Worm (Caenorhabditis elegans) whole organism, early embryonic: ENCODE results near the gene Y116A8C.38.

ENCODE experiments used
- B0310.2 ChIP-seq: sonication (generic microtip); optimal IDR thresholded peaks from 2 replicates; lab custom pipeline; 2016; ENCODE audit warnings: mild to moderate bottlenecking, missing genetic modification characterization, missing compliant biosample characterization
- F13C5.2 ChIP-seq: sonication (generic microtip); optimal IDR thresholded peaks from 2 replicates; lab custom pipeline; 2017; ENCODE audit warnings: mild to moderate bottlenecking, missing genetic modification characterization, inconsistent platforms, missing compliant biosample characterization
- aly-1 ChIP-seq: sonication (generic microtip); optimal IDR thresholded peaks from 2 replicates; lab custom pipeline; 2016; ENCODE audit warnings: missing genetic modification characterization, missing compliant biosample characterization
- ama-1 ChIP-seq: fragments of 150-350 bp; optimal IDR thresholded peaks from 2 replicates; lab custom pipeline; 2014
- ceh-13 ChIP-seq: fragments of 200-800 bp; sonication (Bioruptor generic); optimal IDR thresholded peaks from 2 replicates; lab custom pipeline; 2018; ENCODE audit warnings: mild to moderate bottlenecking, missing genetic modification characterization, missing compliant biosample characterization
- ceh-36 ChIP-seq: sonication (generic microtip); optimal IDR thresholded peaks from 2 replicates; lab custom pipeline; 2016; ENCODE audit warnings: missing genetic modification characterization, inconsistent platforms, missing compliant biosample characterization
- ets-7 ChIP-seq: sonication (generic microtip); optimal IDR thresholded peaks from 2 replicates; lab custom pipeline; 2016; ENCODE audit warnings: missing genotype, missing genetic modification characterization, missing compliant biosample characterization
- flt-1 ChIP-seq: fragments of 200-800 bp; sonication (Bioruptor generic); IDR thresholded peaks from 2 replicates; pipeline ENCODE4 v1.3.6; 2022; ENCODE audit warnings: missing genetic modification characterization, missing compliant biosample characterization
- hmbx-1 ChIP-seq: sonication (generic microtip); optimal IDR thresholded peaks from 2 replicates; lab custom pipeline; 2016; ENCODE audit warnings: mild to moderate bottlenecking, missing genetic modification characterization, missing compliant biosample characterization
- hmg-4 ChIP-seq: fragments of 200-800 bp; sonication (Bioruptor generic); optimal IDR thresholded peaks from 2 replicates; lab custom pipeline; 2018; ENCODE audit warnings: mild to moderate bottlenecking, missing genetic modification characterization, missing compliant biosample characterization
- hnd-1 ChIP-seq: sonication (generic microtip); optimal IDR thresholded peaks from 2 replicates; lab custom pipeline; 2016; ENCODE audit warnings: missing genetic modification characterization, missing compliant biosample characterization
- pes-1 ChIP-seq: fragments of 200-800 bp; sonication (Bioruptor generic); IDR thresholded peaks from 2 replicates; pipeline ENCODE4 v1.3.6; 2022; ENCODE audit warnings: missing genetic modification reagents, missing genetic modification characterization, missing compliant biosample characterization
- scrt-1 ChIP-seq: fragments of 200-800 bp; sonication (Bioruptor generic); IDR thresholded peaks from 2 replicates; pipeline ENCODE4 v1.3.6; 2022; ENCODE audit warnings: missing genetic modification characterization, missing compliant biosample characterization
- sea-1 ChIP-seq: fragments of 200-800 bp; sonication (Bioruptor generic); conservative IDR thresholded peaks from 2 replicates; pipeline ENCODE4 v1.3.6; 2022; ENCODE audit warnings: missing genetic modification characterization, missing compliant biosample characterization
- tbx-11 ChIP-seq: fragments of 200-800 bp; sonication (Bioruptor generic); IDR thresholded peaks from 2 replicates; pipeline ENCODE4 v1.3.6; 2022; ENCODE audit warnings: missing genetic modification characterization, missing compliant biosample characterization
- tbx-37 ChIP-seq: fragments of 200-800 bp; sonication (Bioruptor generic); conservative IDR thresholded peaks from 2 replicates; pipeline ENCODE4 v1.3.6; 2022; ENCODE audit warnings: missing genetic modification reagents, missing genetic modification characterization, missing compliant biosample characterization
- tra-4 ChIP-seq: sonication (generic microtip); optimal IDR thresholded peaks from 2 replicates; lab custom pipeline; 2017; ENCODE audit warnings: missing genetic modification characterization, missing compliant biosample characterization

Gene Y116A8C.38

ce11 chrIV:17131035-17131595, at the start of gene Y116A8C.38, which contains the start of gene Y116A8C.37:
TSS of gene Y116A8C.38 (plus strand) at chrIV:17131545.
TSS of gene Y116A8C.37 (minus strand) at chrIV:17131135.
- no peak for TF ChIP-seq ets-7 (tag; lab: Kevin White, UChicago)
- no peak for TF ChIP-seq B0310.2
- TF ChIP-seq flt-1 (GFP tag; lab: Robert Waterston, UW) = no peak

- TF ChIP-seq aly-1 (tag; lab: Kevin White, UChicago) (no peak), tra-4 (tag; lab: Kevin White, UChicago) (no peak), tbx-37 (GFP tag; lab: Robert Waterston, UW) (no peak), ceh-13 (no peak), tbx-11 (GFP tag; lab: Robert Waterston, UW) (no peak), hmg-4 (GFP tag; lab: Kevin White, UChicago) (no peak), ets-7 (tag; lab: Kevin White, UChicago) (no peak), scrt-1 (GFP tag; lab: Robert Waterston, UW) (no peak)
Measured at ce11 chrIV:17084317-17084716, 47.0 kb upstream of the Y116A8C.38 start.

ce11 chrIV:17084839-17085238, 46.5 kb upstream of the Y116A8C.38 start:
- TF ChIP-seq hnd-1 (tag; lab: Kevin White, UChicago) (no peak), flt-1 (GFP tag; lab: Robert Waterston, UW) (no peak), ama-1 (lab: Kevin White, UChicago) (no peak), tbx-37 (GFP tag; lab: Robert Waterston, UW) (no peak), tra-4 (tag; lab: Kevin White, UChicago) (no peak), ceh-13 (no peak), hmbx-1 (tag; lab: Kevin White, UChicago) (no peak), aly-1 (tag; lab: Kevin White, UChicago) (no peak), scrt-1 (GFP tag; lab: Robert Waterston, UW) (no peak)

- peak; percentile 79 for TF ChIP-seq sea-1 (GFP tag; lab: Robert Waterston, UW)
- TF ChIP-seq ama-1 (lab: Kevin White, UChicago) = no peak
- TF ChIP-seq tbx-37 (GFP tag; lab: Robert Waterston, UW) = peak; percentile 71
- TF ChIP-seq aly-1 (tag; lab: Kevin White, UChicago) = no peak
- peak; percentile 61 for TF ChIP-seq ceh-36 (tag; lab: Kevin White, UChicago)
- TF ChIP-seq hnd-1 (tag; lab: Kevin White, UChicago) = peak; percentile 73
- TF ChIP-seq hmg-4 (GFP tag; lab: Kevin White, UChicago) = peak; percentile 87
- peak; percentile 75 for TF ChIP-seq tbx-11 (GFP tag; lab: Robert Waterston, UW)
- peak; percentile 16 for TF ChIP-seq ets-7 (tag; lab: Kevin White, UChicago)
- peak; percentile 90 for TF ChIP-seq hmbx-1 (tag; lab: Kevin White, UChicago)
- TF ChIP-seq pes-1 = peak; percentile 88
- peak; percentile 86 for TF ChIP-seq B0310.2
- TF ChIP-seq ceh-13 = peak; percentile 88
- peak; percentile 84 for TF ChIP-seq F13C5.2
- TF ChIP-seq tra-4 (tag; lab: Kevin White, UChicago) = peak; percentile 63
- TF ChIP-seq scrt-1 (GFP tag; lab: Robert Waterston, UW) = peak; percentile 72
- 0 out of 2 replicates have a peak, but pooled peaks have one; percentile 49 for TF ChIP-seq flt-1 (GFP tag; lab: Robert Waterston, UW)
Measured at ce11 chrIV:17087384-17088099, 43.8 kb upstream of the Y116A8C.38 start, which contains the start of the genes snx-13 and snr-1. TSS of gene snx-13 (minus strand) at chrIV:17087438. TSS of gene snr-1 (plus strand) at chrIV:17088049.

- TF ChIP-seq hmg-4 (GFP tag; lab: Kevin White, UChicago) = no peak
- peak; percentile 64 for TF ChIP-seq ama-1 (lab: Kevin White, UChicago)
Measured at ce11 chrIV:17088849-17089248, 42.5 kb upstream of the Y116A8C.38 start, which contains the start of gene Y116A8C.43. TSS of gene Y116A8C.43 (plus strand) at chrIV:17088851.

- TF ChIP-seq scrt-1 (GFP tag; lab: Robert Waterston, UW) (no peak), hmbx-1 (tag; lab: Kevin White, UChicago) (no peak), F13C5.2 (no peak), ama-1 (lab: Kevin White, UChicago) (no peak), ceh-13 (no peak), aly-1 (tag; lab: Kevin White, UChicago) (no peak), tbx-37 (GFP tag; lab: Robert Waterston, UW) (no peak), hnd-1 (tag; lab: Kevin White, UChicago) (no peak), sea-1 (GFP tag; lab: Robert Waterston, UW) (no peak)
Measured at ce11 chrIV:17093701-17094100, 37.6 kb upstream of the Y116A8C.38 start, which contains the start of gene Y116A8C.29. TSS of gene Y116A8C.29 (plus strand) at chrIV:17094028.

ce11 chrIV:17096168-17096567, 35.2 kb upstream of the Y116A8C.38 start, which contains the start of gene Y116A8C.27:
TSS of gene Y116A8C.27 (minus strand) at chrIV:17096268.
- TF ChIP-seq ceh-36 (tag; lab: Kevin White, UChicago) (no peak), B0310.2 (no peak), ama-1 (lab: Kevin White, UChicago) (no peak), hmbx-1 (tag; lab: Kevin White, UChicago) (no peak), tbx-37 (GFP tag; lab: Robert Waterston, UW) (no peak), F13C5.2 (no peak), hnd-1 (tag; lab: Kevin White, UChicago) (no peak), sea-1 (GFP tag; lab: Robert Waterston, UW) (no peak), ceh-13 (no peak), ets-7 (tag; lab: Kevin White, UChicago) (no peak), aly-1 (tag; lab: Kevin White, UChicago) (no peak), flt-1 (GFP tag; lab: Robert Waterston, UW) (no peak), tra-4 (tag; lab: Kevin White, UChicago) (no peak), tbx-11 (GFP tag; lab: Robert Waterston, UW) (no peak), scrt-1 (GFP tag; lab: Robert Waterston, UW) (no peak), pes-1 (no peak), hmg-4 (GFP tag; lab: Kevin White, UChicago) (no peak)
